Worm (Caenorhabditis elegans) whole organism, L3 larva: ENCODE measurements around the gene C41A3.2.

Experiments used
- fos-1 ChIP-seq: fragments of 150-350 bp; optimal IDR thresholded peaks from 2 replicates; lab custom pipeline; 2014; ENCODE audit warnings: missing biosample characterization, missing genetic modification characterization
- lin-15B ChIP-seq: fragments of 150-350 bp; optimal IDR thresholded peaks from 2 replicates; lab custom pipeline; 2014; ENCODE audit warnings: missing biosample characterization, missing genetic modification characterization
- nfya-1 ChIP-seq: sonication (generic microtip); optimal IDR thresholded peaks from 2 replicates; lab custom pipeline; 2017; ENCODE audit warnings: missing genetic modification characterization, mild to moderate bottlenecking, missing compliant biosample characterization, antibody characterized with exemption, moderate library complexity; ENCODE audit not compliant: insufficient read depth
- nhr-11 ChIP-seq: fragments of 150-350 bp; optimal IDR thresholded peaks from 2 replicates; lab custom pipeline; 2014; ENCODE audit warnings: missing biosample characterization, missing genetic modification characterization
- nhr-12 ChIP-seq: fragments of 150-350 bp; optimal IDR thresholded peaks from 2 replicates; lab custom pipeline; 2014; ENCODE audit warnings: missing biosample characterization, missing genetic modification characterization
- unc-62 ChIP-seq: fragments of 150-350 bp; sonication (generic microtip); optimal IDR thresholded peaks from 4 replicates; lab custom pipeline; 2014; ENCODE audit warnings: missing biosample characterization, missing genetic modification reagents, missing genetic modification characterization

- TF ChIP-seq nhr-11: no peak
- TF ChIP-seq nhr-12 (tag; lab: Kevin White, UChicago): no peak
- no peak for TF ChIP-seq fos-1 (tag; lab: Kevin White, UChicago)
- no peak for TF ChIP-seq nfya-1 (tag; lab: Kevin White, UChicago)
- TF ChIP-seq lin-15B: no peak
- no peak for TF ChIP-seq unc-62 (GFP tag; lab: Kevin White, UChicago)
Observed at ce11 chrX:5458750-5459149, 44.6 kb upstream of the C41A3.2 start.
